Fruit fly (Drosophila melanogaster) whole organism, embryonic: ENCODE measurements around the gene CG13075.

Source experiments
- BtbVII ChIP-seq: fragments of 200-800 bp; sonication (Bioruptor generic); optimal IDR thresholded peaks from 3 replicates; lab custom pipeline; 2017; ENCODE audit warnings: missing biosample characterization, mild to moderate bottlenecking, missing genetic modification characterization
- CG10321 ChIP-seq: fragments of 200-800 bp; sonication (Bioruptor generic); IDR thresholded peaks from 2 replicates; pipeline ENCODE4 v1.3.6; 2022; ENCODE audit warnings: missing biosample characterization, missing genetic modification characterization
- CG10979 ChIP-seq: fragments of 200-800 bp; sonication (Bioruptor generic); optimal IDR thresholded peaks from 2 replicates; lab custom pipeline; 2018; ENCODE audit warnings: missing biosample characterization, mild to moderate bottlenecking, missing genetic modification characterization, moderate library complexity
- CG11456 ChIP-seq: fragments of 200-800 bp; sonication (Bioruptor generic); IDR thresholded peaks from 3 replicates; pipeline ENCODE4 v1.3.6; 2022; ENCODE audit warnings: missing biosample characterization, missing genetic modification characterization
- CG12769 ChIP-seq: fragments of 200-800 bp; sonication (Bioruptor generic); optimal IDR thresholded peaks from 2 replicates; lab custom pipeline; 2019; ENCODE audit warnings: missing biosample characterization, mild to moderate bottlenecking, missing genetic modification characterization, moderate library complexity
- CG13624 ChIP-seq: fragments of 200-800 bp; sonication (Bioruptor generic); optimal IDR thresholded peaks from 2 replicates; lab custom pipeline; 2016; ENCODE audit warnings: missing biosample characterization, missing genetic modification characterization
- CG15269 ChIP-seq: fragments of 200-800 bp; sonication (Bioruptor generic); optimal IDR thresholded peaks from 2 replicates; lab custom pipeline; 2018; ENCODE audit warnings: missing biosample characterization, mild to moderate bottlenecking, missing genetic modification characterization, moderate library complexity
- CG15696 ChIP-seq: fragments of 200-800 bp; sonication (Bioruptor generic); optimal IDR thresholded peaks from 2 replicates; lab custom pipeline; 2019; ENCODE audit warnings: missing biosample characterization, mild to moderate bottlenecking, missing genetic modification characterization, moderate library complexity
- CG31365 ChIP-seq: fragments of 200-800 bp; sonication (Bioruptor generic); optimal IDR thresholded peaks from 2 replicates; lab custom pipeline; 2018; ENCODE audit warnings: missing biosample characterization, mild to moderate bottlenecking, missing genetic modification characterization
- CG33213 ChIP-seq: fragments of 200-800 bp; sonication (Bioruptor generic); optimal IDR thresholded peaks from 3 replicates; lab custom pipeline; 2016; ENCODE audit warnings: missing biosample characterization, missing genetic modification characterization
- CG4360 ChIP-seq: fragments of 200-800 bp; sonication (Bioruptor generic); IDR thresholded peaks from 2 replicates; pipeline ENCODE4 v1.3.6; 2022; ENCODE audit warnings: missing biosample characterization, missing genetic modification characterization
- CG8290 ChIP-seq, 3 experiments: fragments of 200-800 bp; sonication (Bioruptor generic); optimal IDR thresholded peaks; 2 replicates each; lab custom pipeline; 2016 to 2019; ENCODE audit warnings: missing biosample characterization in 3 of 3, missing genetic modification characterization in 3 of 3, mild to moderate bottlenecking in 2 of 3, moderate library complexity in 1 of 3
- CG8924 ChIP-seq: fragments of 200-800 bp; optimal IDR thresholded peaks from 3 replicates; lab custom pipeline; 2019; ENCODE audit warnings: missing biosample characterization, mild to moderate bottlenecking, missing genetic modification characterization, moderate library complexity
- Drgx ChIP-seq: fragments of 200-800 bp; sonication (Bioruptor generic); IDR thresholded peaks from 2 replicates; pipeline ENCODE4 v1.3.6; 2022; ENCODE audit warnings: missing biosample characterization, missing genetic modification characterization
- Ets97D ChIP-seq: fragments of 200-800 bp; sonication (Bioruptor generic); optimal IDR thresholded peaks from 3 replicates; lab custom pipeline; 2016; ENCODE audit warnings: missing biosample characterization, missing genetic modification characterization
- GATAe ChIP-seq: fragments of 200-800 bp; sonication (Bioruptor generic); conservative IDR thresholded peaks from 2 replicates; pipeline ENCODE4 v1.3.6; 2022; ENCODE audit warnings: missing biosample characterization, missing genetic modification characterization
- Hr3 ChIP-seq: fragments of 200-800 bp; sonication (Bioruptor generic); optimal IDR thresholded peaks from 3 replicates; lab custom pipeline; 2016; ENCODE audit warnings: missing biosample characterization, missing genetic modification characterization
- Nf-YC ChIP-seq: fragments of 200-800 bp; optimal IDR thresholded peaks from 3 replicates; lab custom pipeline; 2019; ENCODE audit warnings: missing biosample characterization, mild to moderate bottlenecking, missing genetic modification characterization, moderate library complexity
- Sry-δ ChIP-seq: fragments of 200-800 bp; sonication (Bioruptor generic); optimal IDR thresholded peaks from 2 replicates; lab custom pipeline; 2016; ENCODE audit warnings: missing biosample characterization, missing genetic modification characterization
- Usf ChIP-seq: fragments of 200-800 bp; sonication (Bioruptor generic); optimal IDR thresholded peaks from 2 replicates; lab custom pipeline; 2017; ENCODE audit warnings: missing genotype, missing biosample characterization, missing genetic modification characterization
- ash1 ChIP-seq: fragments of 200-800 bp; sonication (Bioruptor generic); optimal IDR thresholded peaks from 2 replicates; lab custom pipeline; 2018; ENCODE audit warnings: missing biosample characterization, mild to moderate bottlenecking, missing genetic modification characterization
- bab2 ChIP-seq: fragments of 200-800 bp; sonication (Bioruptor generic); optimal IDR thresholded peaks from 2 replicates; lab custom pipeline; 2016; ENCODE audit warnings: missing biosample characterization, missing genetic modification characterization
- bigmax ChIP-seq: fragments of 200-800 bp; sonication (Bioruptor generic); optimal IDR thresholded peaks from 2 replicates; lab custom pipeline; 2018; ENCODE audit warnings: missing biosample characterization, mild to moderate bottlenecking, missing genetic modification characterization
- dm ChIP-seq: fragments of 200-800 bp; sonication (Bioruptor generic); optimal IDR thresholded peaks from 3 replicates; lab custom pipeline; 2016; ENCODE audit warnings: missing biosample characterization, missing genetic modification characterization
- dpn ChIP-seq, 2 experiments: fragments of 200-800 bp; sonication (Bioruptor generic); optimal IDR thresholded peaks; 3 replicates each; lab custom pipeline; 2016; ENCODE audit warnings: missing biosample characterization in 2 of 2, missing genetic modification characterization in 2 of 2
- emc ChIP-seq: fragments of 200-800 bp; sonication (Bioruptor generic); optimal IDR thresholded peaks from 2 replicates; lab custom pipeline; 2016; ENCODE audit warnings: missing biosample characterization, missing genetic modification characterization
- ewg ChIP-seq: fragments of 200-800 bp; sonication (Bioruptor generic); optimal IDR thresholded peaks from 3 replicates; lab custom pipeline; 2017; ENCODE audit warnings: mild to moderate bottlenecking, missing biosample characterization, missing genetic modification reagents, missing genetic modification characterization
- grau ChIP-seq: fragments of 200-800 bp; optimal IDR thresholded peaks from 3 replicates; lab custom pipeline; 2019; ENCODE audit warnings: missing biosample characterization, mild to moderate bottlenecking, missing genetic modification characterization, moderate library complexity
- grn ChIP-seq: fragments of 200-800 bp; sonication (Bioruptor generic); optimal IDR thresholded peaks from 3 replicates; lab custom pipeline; 2017; ENCODE audit warnings: missing biosample characterization, missing genetic modification characterization
- klu ChIP-seq: fragments of 200-800 bp; sonication (Bioruptor generic); IDR thresholded peaks from 2 replicates; pipeline ENCODE4 v1.3.6; 2022; ENCODE audit warnings: missing biosample characterization, missing genetic modification characterization
- luna ChIP-seq: fragments of 200-800 bp; sonication (Bioruptor generic); optimal IDR thresholded peaks from 2 replicates; lab custom pipeline; 2016; ENCODE audit warnings: missing biosample characterization, missing genetic modification characterization
- otp ChIP-seq: fragments of 200-800 bp; sonication (Bioruptor generic); IDR thresholded peaks from 3 replicates; pipeline ENCODE4, ENCODE4 v1.3.6; 2022; ENCODE audit warnings: missing biosample characterization, missing genetic modification characterization
- p53 ChIP-seq: fragments of 200-800 bp; sonication (Bioruptor generic); optimal IDR thresholded peaks from 2 replicates; lab custom pipeline; 2016; ENCODE audit warnings: missing biosample characterization, missing genetic modification characterization
- pan ChIP-seq, 4 experiments: fragments of >200 bp in 3 of 4; fragments of 200-800 bp in 1 of 4; sonication (Bioruptor generic) in 1 of 4; optimal IDR thresholded peaks in 3 of 4; IDR thresholded peaks in 1 of 4; 2 replicates each; pipeline versions ENCODE4 v1.3.6 to Lab custom; 2017 to 2022; ENCODE audit warnings: missing biosample characterization in 2 of 4, missing genetic modification characterization in 2 of 4, mixed read lengths in 1 of 4
- peb ChIP-seq: fragments of 200-800 bp; sonication (Bioruptor generic); IDR thresholded peaks from 2 replicates; pipeline ENCODE4 v1.3.6; 2022; ENCODE audit warnings: missing biosample characterization, missing genetic modification characterization
- sc ChIP-seq, 3 experiments: fragments of >200 bp in 2 of 3; fragments of 200-800 bp in 1 of 3; sonication (Bioruptor generic) in 1 of 3; optimal IDR thresholded peaks; 2 replicates in 2 of 3; 3 replicates in 1 of 3; lab custom pipeline; 2017; ENCODE audit warnings: mild to moderate bottlenecking in 1 of 3, missing biosample characterization in 1 of 3, missing genetic modification characterization in 1 of 3, missing genetic modification reagents in 1 of 3
- slp2 ChIP-seq: fragments of 200-800 bp; sonication (Bioruptor generic); optimal IDR thresholded peaks from 2 replicates; lab custom pipeline; 2016; ENCODE audit warnings: missing biosample characterization, missing genetic modification characterization
- sr ChIP-seq: fragments of 200-800 bp; sonication (Bioruptor generic); IDR thresholded peaks from 3 replicates; pipeline ENCODE4 v1.3.6; 2022; ENCODE audit warnings: missing biosample characterization, missing genetic modification characterization
- stwl ChIP-seq: fragments of 200-800 bp; sonication (Bioruptor generic); optimal IDR thresholded peaks from 3 replicates; lab custom pipeline; 2018; ENCODE audit warnings: missing biosample characterization, mild to moderate bottlenecking, missing genetic modification characterization, moderate library complexity
- tap ChIP-seq: fragments of 200-800 bp; optimal IDR thresholded peaks from 3 replicates; lab custom pipeline; 2019; ENCODE audit warnings: missing biosample characterization, mild to moderate bottlenecking, missing genetic modification characterization, moderate library complexity

Gene CG13075

dm6 chr3L:16043045-16043781 lies 40.6 kb upstream of the CG13075 start (continued):
- TF ChIP-seq CG12769 (tag; lab: Kevin White, UChicago) = no peak
- no peak for TF ChIP-seq bab2 (GFP tag; lab: Kevin White, UChicago)
- no peak for TF ChIP-seq peb (GFP tag; lab: Robert Waterston, UW)
- no peak for TF ChIP-seq sc (optimal IDR thresholded peaks at IDR 0.05; lab: Kevin White, UChicago)
- TF ChIP-seq sc (GFP tag; optimal IDR thresholded peaks at IDR 0.05; lab: Kevin White, UChicago) = peak; percentile 28
- peak; percentile 54 for TF ChIP-seq CG15696 (tag; lab: Kevin White, UChicago)
- no peak for TF ChIP-seq CG31365
- TF ChIP-seq p53 (GFP tag; lab: Kevin White, UChicago) = no peak
- TF ChIP-seq BtbVII (GFP tag; lab: Kevin White, UChicago) = peak; percentile 66
- TF ChIP-seq Drgx = peak; percentile 73
- peak in 1 of 2 experiments; percentile 21 for TF ChIP-seq dpn (GFP tag; optimal IDR thresholded peaks at IDR 0.05; lab: Kevin White, UChicago)
- TF ChIP-seq bigmax = no peak
- no peak for TF ChIP-seq Ets97D (GFP tag; lab: Kevin White, UChicago)
- TF ChIP-seq pan (optimal IDR thresholded peaks at IDR 0.05; lab: Kevin White, UChicago) = no peak
- peak in 1 of 2 experiments; percentile 31 for TF ChIP-seq pan (GFP tag; optimal IDR thresholded peaks at IDR 0.05 in 1 of 2, IDR thresholded peaks at IDR 0.05 in 1 of 2)
- TF ChIP-seq CG11456 = 0 out of 3 replicates have a peak, but pooled peaks have one; percentile 43
- TF ChIP-seq ash1 (GFP tag; lab: Kevin White, UChicago) = no peak
- TF ChIP-seq tap (tag; lab: Kevin White, UChicago) = peak; percentile 70
- peak; percentile 13 for TF ChIP-seq grn
- TF ChIP-seq Hr3 = no peak
- TF ChIP-seq otp (GFP tag; lab: Robert Waterston, UW) = no peak
- no peak for TF ChIP-seq ewg (GFP tag; lab: Kevin White, UChicago)
- TF ChIP-seq CG8924 = peak; percentile 25
- no peak for TF ChIP-seq klu (GFP tag; lab: Robert Waterston, UW)
- TF ChIP-seq slp2 (GFP tag; lab: Kevin White, UChicago) = no peak
- no peak for TF ChIP-seq GATAe
- no peak for TF ChIP-seq CG33213 (GFP tag; lab: Kevin White, UChicago)
- no peak for TF ChIP-seq CG13624 (GFP tag; lab: Kevin White, UChicago)
- no peak for TF ChIP-seq Usf
- TF ChIP-seq sr = no peak
- peak; percentile 30 for TF ChIP-seq CG8290 (GFP tag; optimal IDR thresholded peaks at IDR 0.05; lab: Kevin White, UChicago)
- TF ChIP-seq CG8290 (tag; optimal IDR thresholded peaks at IDR 0.05; lab: Kevin White, UChicago) = no peak
- peak; percentile 55 for TF ChIP-seq CG15269 (tag; lab: Kevin White, UChicago)
- TF ChIP-seq CG4360 (GFP tag; lab: Robert Waterston, UW) = peak; percentile 99
- TF ChIP-seq emc = no peak
- no peak for TF ChIP-seq CG10321 (GFP tag; lab: Robert Waterston, UW)
- peak; percentile 62 for TF ChIP-seq CG10979 (tag; lab: Kevin White, UChicago)
- TF ChIP-seq stwl = no peak
- TF ChIP-seq grau = peak; percentile 60
- no peak for TF ChIP-seq Sry-δ (GFP tag; lab: Kevin White, UChicago)
- TF ChIP-seq dm (GFP tag; lab: Kevin White, UChicago) = no peak
- TF ChIP-seq Nf-YC = peak; percentile 34
- TF ChIP-seq luna (GFP tag; lab: Kevin White, UChicago) = no peak
- TF ChIP-seq, all 482 proteins: peak for 135
